Fruit fly (Drosophila melanogaster) whole organism, pupa: ENCODE measurements around the gene CG31675.

Experiments used
- CG10348 ChIP-seq: fragments of 200-800 bp; sonication (Bioruptor generic); IDR thresholded peaks from 2 replicates; pipeline ENCODE4 v1.3.6; 2022; ENCODE audit warnings: missing biosample characterization, missing genetic modification characterization
- CG12605 ChIP-seq: fragments of 200-800 bp; sonication (Bioruptor generic); IDR thresholded peaks from 2 replicates; pipeline ENCODE4 v1.3.6; 2022; ENCODE audit warnings: missing biosample characterization, missing genetic modification characterization
- CG13204 ChIP-seq: fragments of 200-800 bp; sonication (Bioruptor generic); optimal IDR thresholded peaks from 2 replicates; lab custom pipeline; 2018; ENCODE audit warnings: missing biosample characterization, mild to moderate bottlenecking, missing genetic modification characterization, moderate library complexity
- CG14655 ChIP-seq: fragments of 200-800 bp; sonication (Bioruptor generic); optimal IDR thresholded peaks from 3 replicates; lab custom pipeline; 2017; ENCODE audit warnings: mild to moderate bottlenecking, missing biosample characterization, missing genetic modification reagents, missing genetic modification characterization
- CG15710 ChIP-seq: fragments of 200-800 bp; sonication (Bioruptor generic); optimal IDR thresholded peaks from 2 replicates; lab custom pipeline; 2018; ENCODE audit warnings: missing biosample characterization, mild to moderate bottlenecking, missing genetic modification characterization, moderate library complexity
- CG17806 ChIP-seq: fragments of 200-800 bp; sonication (Bioruptor generic); optimal IDR thresholded peaks from 2 replicates; lab custom pipeline; 2018; ENCODE audit warnings: missing biosample characterization, mild to moderate bottlenecking, missing genetic modification characterization, moderate library complexity
- CG32121 ChIP-seq: fragments of 200-800 bp; sonication (Bioruptor generic); IDR thresholded peaks from 2 replicates; pipeline ENCODE4 v1.3.6; 2022; ENCODE audit warnings: missing biosample characterization, missing genetic modification characterization
- CG34367 ChIP-seq: fragments of 200-800 bp; sonication (Bioruptor generic); optimal IDR thresholded peaks from 2 replicates; lab custom pipeline; 2018; ENCODE audit warnings: missing biosample characterization, mild to moderate bottlenecking, missing genetic modification characterization
- CG4496 ChIP-seq: fragments of 200-800 bp; sonication (Bioruptor generic); IDR thresholded peaks from 3 replicates; pipeline ENCODE4 v1.3.6; 2022; ENCODE audit warnings: missing biosample characterization, missing genetic modification characterization
- CG8159 ChIP-seq: fragments of 200-800 bp; sonication (Bioruptor generic); optimal IDR thresholded peaks from 3 replicates; lab custom pipeline; 2018; ENCODE audit warnings: missing biosample characterization, mild to moderate bottlenecking, missing genetic modification characterization, moderate library complexity
- CG8301 ChIP-seq: fragments of 200-800 bp; sonication (Bioruptor generic); optimal IDR thresholded peaks from 2 replicates; lab custom pipeline; 2018; ENCODE audit warnings: missing biosample characterization, mild to moderate bottlenecking, missing genetic modification characterization
- CG9948 ChIP-seq: fragments of 200-800 bp; sonication (Bioruptor generic); optimal IDR thresholded peaks from 2 replicates; lab custom pipeline; 2018; ENCODE audit warnings: missing biosample characterization, mild to moderate bottlenecking, missing genetic modification characterization, moderate library complexity
- D1 ChIP-seq: fragments of 200-800 bp; sonication (Bioruptor generic); optimal IDR thresholded peaks from 2 replicates; lab custom pipeline; 2018; ENCODE audit warnings: missing biosample characterization, mild to moderate bottlenecking, missing genetic modification characterization, moderate library complexity
- EcR ChIP-seq: fragments of 200-800 bp; sonication (Bioruptor generic); optimal IDR thresholded peaks from 3 replicates; lab custom pipeline; 2019; ENCODE audit warnings: missing biosample characterization, missing genetic modification characterization, mild to moderate bottlenecking, moderate library complexity, missing genetic modification reagents
- Ets98B ChIP-seq: fragments of 200-800 bp; sonication (Bioruptor generic); IDR thresholded peaks from 2 replicates; pipeline ENCODE4 v1.3.6; 2022; ENCODE audit warnings: missing biosample characterization, missing genetic modification characterization
- Pif1A ChIP-seq: fragments of 200-800 bp; sonication (Bioruptor generic); optimal IDR thresholded peaks from 3 replicates; lab custom pipeline; 2016; ENCODE audit warnings: missing biosample characterization, missing genetic modification characterization
- Pif1B ChIP-seq: fragments of 200-800 bp; sonication (Bioruptor generic); optimal IDR thresholded peaks from 3 replicates; lab custom pipeline; 2016; ENCODE audit warnings: missing biosample characterization, missing genetic modification characterization
- Snoo ChIP-seq: fragments of 200-800 bp; sonication (Bioruptor generic); optimal IDR thresholded peaks from 3 replicates; lab custom pipeline; 2017; ENCODE audit warnings: missing biosample characterization, mild to moderate bottlenecking, missing genetic modification characterization, inconsistent platforms
- fd96Ca ChIP-seq: fragments of 200-800 bp; sonication (Bioruptor generic); IDR thresholded peaks from 3 replicates; pipeline ENCODE4 v1.3.6; 2022; ENCODE audit warnings: missing biosample characterization, missing genetic modification characterization
- gl ChIP-seq: fragments of 200-800 bp; sonication (Bioruptor generic); optimal IDR thresholded peaks from 2 replicates; lab custom pipeline; 2018; ENCODE audit warnings: missing biosample characterization, mild to moderate bottlenecking, missing genetic modification characterization
- rn ChIP-seq: fragments of 200-800 bp; sonication (Bioruptor generic); IDR thresholded peaks from 2 replicates; pipeline ENCODE4 v1.3.6; 2022; ENCODE audit warnings: missing biosample characterization, missing genetic modification characterization

The CG31675 gene

DNA sequence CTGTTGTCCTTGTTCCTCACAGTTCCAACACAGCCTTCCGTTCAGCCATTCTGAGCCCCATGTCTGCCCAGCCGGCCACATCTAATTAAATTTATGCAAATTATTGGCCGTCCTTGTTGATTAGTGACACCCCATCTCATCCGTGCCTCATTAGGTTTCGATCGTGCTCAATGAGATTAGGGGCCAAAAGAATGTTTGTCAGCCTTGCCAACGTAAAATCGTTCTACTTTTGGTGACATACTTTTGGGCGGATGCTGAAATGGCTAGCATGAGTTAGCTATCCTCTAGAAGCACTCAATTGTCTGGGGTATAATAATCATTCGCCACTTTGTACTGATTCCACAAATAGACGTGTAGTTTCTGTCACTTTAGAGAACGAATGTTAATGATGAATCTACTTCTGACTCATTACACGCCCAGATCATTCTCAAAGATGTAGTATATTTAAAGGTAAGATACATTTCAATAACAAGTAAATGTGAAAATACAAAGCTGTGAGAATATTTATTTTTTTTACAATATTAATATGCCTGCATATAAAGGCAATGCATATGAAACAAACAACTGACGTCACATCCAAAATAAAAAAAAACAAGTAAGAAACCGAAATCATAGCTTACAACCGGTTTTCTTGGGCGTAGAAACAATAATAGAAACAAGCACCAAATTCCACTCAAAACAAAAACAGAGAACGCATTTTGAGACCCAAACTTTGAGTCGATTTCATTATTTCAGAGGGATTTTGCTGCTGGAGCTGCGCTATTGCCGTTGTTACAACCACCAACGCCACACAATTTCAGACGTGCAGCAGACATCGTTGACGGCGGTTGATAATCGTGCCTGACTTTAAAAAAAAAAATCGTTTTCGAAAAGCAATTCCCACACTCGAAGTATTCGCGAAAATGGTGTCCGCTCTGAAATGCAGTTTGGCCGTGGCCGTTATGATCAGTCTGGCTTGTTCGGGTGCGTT is 8.9 kb upstream of the CG31675 start, which contains the start of gene bero:
bero (plus strand) TSS at position 325 of the 970 bp plus-strand sequence.
- TF ChIP-seq CG13204 (GFP tag; lab: Kevin White, UChicago) (no peak), CG32121 (no peak), CG12605 (no peak), CG8159 (no peak), Ets98B (no peak), Pif1B (GFP tag; lab: Kevin White, UChicago) (no peak), CG4496 (GFP tag; lab: Robert Waterston, UW) (no peak), Snoo (tag; lab: Kevin White, UChicago) (no peak), CG10348 (no peak)

DNA sequence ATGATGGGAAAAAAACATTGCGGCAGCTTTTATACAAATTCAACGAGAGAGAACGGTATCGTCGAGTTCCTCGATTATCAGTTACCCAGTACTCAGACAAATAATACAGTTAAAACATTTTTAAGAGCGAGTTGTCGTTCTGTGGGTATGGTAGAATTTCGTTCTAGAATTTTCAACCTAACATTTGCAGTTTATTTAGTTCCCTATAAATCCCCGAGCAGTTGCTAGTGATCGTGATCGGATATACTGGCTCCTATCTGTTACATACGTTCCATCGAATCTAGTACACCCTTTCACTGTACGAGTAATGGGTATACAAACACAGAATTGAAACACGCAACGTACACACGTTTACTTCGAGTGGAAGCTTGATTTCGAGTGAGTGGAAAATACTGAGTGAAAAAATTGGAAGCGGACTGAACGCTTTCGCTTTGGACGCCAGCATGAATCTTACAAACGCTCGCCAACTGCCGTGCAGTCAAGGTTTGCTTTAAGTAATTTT is 2.7 kb upstream of the CG31675 start, which contains the start of gene CG9338:
CG9338 (plus strand) TSS at position 452 of the 502 bp plus-strand sequence.
- TF ChIP-seq CG9948 = no peak
- no peak for TF ChIP-seq EcR (GFP tag; lab: Kevin White, UChicago)
- TF ChIP-seq CG8159 = peak; percentile 85
- peak; percentile 75 for TF ChIP-seq CG14655
- TF ChIP-seq CG32121 = peak; percentile 93
- TF ChIP-seq CG10348 = 0 out of 2 replicates have a peak, but pooled peaks have one; percentile 32
- TF ChIP-seq Pif1B (GFP tag; lab: Kevin White, UChicago) = peak; percentile 74
- no peak for TF ChIP-seq Snoo (tag; lab: Kevin White, UChicago)
- TF ChIP-seq CG15710 (tag; lab: Kevin White, UChicago) = no peak
- TF ChIP-seq Pif1A (GFP tag; lab: Kevin White, UChicago) = peak; percentile 92
- peak; percentile 77 for TF ChIP-seq CG8301
- no peak for TF ChIP-seq gl
- TF ChIP-seq CG17806 (tag; lab: Kevin White, UChicago) = no peak
- peak; percentile 73; the same call in 1 of the 2 replicates for TF ChIP-seq rn (GFP tag; lab: Robert Waterston, UW)
- TF ChIP-seq D1 (tag; lab: Kevin White, UChicago) = peak; percentile 50
- peak; percentile 91 for TF ChIP-seq Ets98B
- peak; percentile 92 for TF ChIP-seq fd96Ca (GFP tag; lab: Robert Waterston, UW)
- TF ChIP-seq CG34367 = no peak
- TF ChIP-seq CG12605 = no peak; the same call in 1 of the 2 replicates
- TF ChIP-seq CG4496 (GFP tag; lab: Robert Waterston, UW) = peak; percentile 90

DNA sequence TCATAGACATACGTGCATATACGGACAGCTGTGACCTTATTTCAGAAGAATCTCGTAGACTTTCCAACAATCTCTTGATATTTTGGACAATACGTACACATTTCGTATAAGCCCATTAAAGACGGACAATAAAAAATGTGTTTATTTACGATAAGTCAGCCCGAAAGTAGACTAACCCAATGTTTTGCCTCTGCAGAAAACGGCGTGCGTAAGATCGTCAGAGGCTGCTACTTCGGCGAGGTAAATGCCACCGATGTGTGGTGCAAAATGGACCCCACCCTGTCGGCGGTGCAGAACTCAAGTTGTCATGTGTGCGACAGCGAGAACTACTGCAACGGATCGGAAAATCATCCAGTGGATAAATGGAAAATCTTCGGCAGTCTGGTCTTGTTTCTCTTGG is 1.4 kb downstream of the CG31675 start:
- TF ChIP-seq CG4496 (GFP tag; lab: Robert Waterston, UW) = 0 out of 3 replicates have a peak, but pooled peaks have one; percentile 29
- TF ChIP-seq CG9948 = no peak
- no peak for TF ChIP-seq CG32121

DNA sequence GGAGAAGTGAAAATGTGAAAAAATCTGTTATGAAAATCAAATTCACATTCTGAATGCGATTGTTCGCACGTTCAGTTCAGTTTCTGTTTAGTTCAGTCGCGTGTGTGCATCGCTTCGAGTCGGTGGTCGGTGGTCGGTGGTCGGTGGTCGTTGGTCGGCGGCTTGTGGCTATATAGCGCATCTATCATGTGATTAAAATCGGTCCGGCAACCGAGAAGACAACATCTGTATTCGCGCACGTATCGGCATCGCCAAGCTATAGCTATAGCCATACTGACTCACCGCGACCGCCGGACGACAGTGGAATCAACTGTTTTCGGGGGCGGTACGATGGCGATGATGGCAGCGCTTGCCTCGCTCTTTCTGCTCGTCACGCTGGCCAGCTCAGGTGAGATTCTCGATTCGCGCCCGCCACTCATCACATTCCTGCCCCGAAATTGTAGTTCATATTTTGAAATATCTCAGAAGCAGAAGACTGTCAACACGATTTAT is 2.3 kb downstream of the CG31675 start, which contains the start of gene CG14401:
CG14401 (plus strand) TSS at position 51 of the 492 bp plus-strand sequence.
- TF ChIP-seq gl (peak; percentile 2), CG9948 (no peak), CG13204 (GFP tag; lab: Kevin White, UChicago) (peak; percentile 85), D1 (tag; lab: Kevin White, UChicago) (no peak), CG32121 (peak; percentile 47; the same call in 1 of the 2 replicates), EcR (GFP tag; lab: Kevin White, UChicago) (no peak), CG12605 (peak; percentile 26; the same call in 1 of the 2 replicates)

DNA sequence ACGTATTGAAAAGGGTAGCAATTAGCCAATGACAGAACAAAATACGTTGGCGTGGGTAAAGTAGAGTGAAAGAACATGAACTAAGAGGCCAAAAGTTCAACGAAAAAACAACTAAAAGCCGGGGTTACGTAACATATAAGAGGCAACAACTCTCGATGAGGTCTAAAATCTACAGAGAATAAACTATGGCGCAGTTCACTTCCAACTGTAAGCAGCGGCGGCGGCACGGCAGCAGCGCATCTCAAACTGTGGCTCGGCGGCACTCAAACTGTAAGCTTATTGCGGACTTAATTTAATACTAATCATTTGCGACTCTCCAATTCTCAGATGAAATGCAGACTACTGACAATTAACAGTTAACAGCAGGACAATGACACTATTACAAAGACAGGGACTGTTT is 7.0 kb downstream of the CG31675 start:
- TF ChIP-seq CG15710 (tag; lab: Kevin White, UChicago) (no peak), D1 (tag; lab: Kevin White, UChicago) (no peak), CG10348 (no peak), CG4496 (GFP tag; lab: Robert Waterston, UW) (no peak), CG8301 (no peak), CG32121 (no peak), CG9948 (no peak), CG14655 (no peak), fd96Ca (GFP tag; lab: Robert Waterston, UW) (no peak), CG17806 (tag; lab: Kevin White, UChicago) (no peak), gl (no peak), Ets98B (no peak), Snoo (tag; lab: Kevin White, UChicago) (no peak), Pif1B (GFP tag; lab: Kevin White, UChicago) (no peak), CG13204 (GFP tag; lab: Kevin White, UChicago) (no peak), CG34367 (no peak)

DNA sequence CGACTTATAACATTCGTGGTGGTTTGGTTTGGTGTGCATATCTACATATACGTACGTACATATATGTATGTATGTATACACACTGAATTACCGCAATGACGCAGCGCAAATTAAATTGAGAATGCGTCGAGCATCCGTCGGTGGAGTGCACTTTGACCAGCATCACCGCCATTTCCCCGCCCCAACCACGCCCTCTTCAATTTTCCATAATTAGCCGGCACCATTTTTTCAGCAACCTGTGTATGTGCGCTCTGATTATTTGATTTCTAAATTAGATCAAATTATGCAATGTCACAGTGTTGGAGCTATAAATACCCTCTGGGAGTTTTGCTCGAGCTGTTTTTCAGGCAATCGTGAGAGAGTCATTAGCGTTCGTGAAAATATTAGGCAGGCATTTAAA is 10.5 kb downstream of the CG31675 start:
- no peak for TF ChIP-seq Ets98B
- TF ChIP-seq CG14655 = peak; percentile 22
